Worm (Caenorhabditis elegans) whole organism, L1 larva: ENCODE data around the gene ifg-1.
A peak's percentile ranks its signal among the peaks of the same experiment; 100 is the strongest.

Experiments
- C04F5.9 ChIP-seq: sonication (generic microtip); optimal IDR thresholded peaks from 2 replicates; lab custom pipeline; 2016; ENCODE audit warnings: missing genetic modification characterization, missing compliant biosample characterization
- C16A3.4 ChIP-seq: fragments of 150-350 bp; optimal IDR thresholded peaks from 2 replicates; lab custom pipeline; 2014; ENCODE audit warnings: missing biosample characterization, missing genetic modification characterization
- C34B4.2 ChIP-seq: sonication (generic microtip); optimal IDR thresholded peaks from 2 replicates; lab custom pipeline; 2017; ENCODE audit warnings: mild to moderate bottlenecking, missing genetic modification characterization, missing compliant biosample characterization
- ama-1 ChIP-seq: fragments of 150-350 bp; optimal IDR thresholded peaks from 2 replicates; lab custom pipeline; 2014
- blmp-1 ChIP-seq: fragments of 150-350 bp; optimal IDR thresholded peaks from 2 replicates; lab custom pipeline; 2014; ENCODE audit warnings: missing biosample characterization, missing genetic modification characterization
- ceh-82 ChIP-seq, 3 experiments: fragments of 150-350 bp in 1 of 3; sonication (generic microtip) in 2 of 3; optimal IDR thresholded peaks; 2 replicates each; lab custom pipeline; 2014 to 2017; ENCODE audit warnings: missing biosample characterization in 3 of 3, missing genetic modification characterization in 3 of 3
- ceh-90 ChIP-seq: sonication (generic microtip); optimal IDR thresholded peaks from 2 replicates; lab custom pipeline; 2016; ENCODE audit warnings: missing genetic modification characterization, missing compliant biosample characterization
- ces-1 ChIP-seq: fragments of 150-350 bp; optimal IDR thresholded peaks from 2 replicates; lab custom pipeline; 2014; ENCODE audit warnings: missing biosample characterization, missing genetic modification reagents, missing genetic modification characterization
- dpl-1 ChIP-seq, 3 experiments: fragments of 150-350 bp in 2 of 3; sonication (generic microtip) in 1 of 3; optimal IDR thresholded peaks; 2 replicates each; lab custom pipeline; 2014 to 2017; ENCODE audit warnings: missing biosample characterization in 3 of 3, missing genetic modification characterization in 3 of 3, missing genetic modification reagents in 3 of 3
- efl-3 ChIP-seq: fragments of 200-800 bp; sonication (Bioruptor generic); optimal IDR thresholded peaks from 2 replicates; lab custom pipeline; 2018; ENCODE audit warnings: mild to moderate bottlenecking, missing genetic modification characterization, missing compliant biosample characterization
- egl-13 ChIP-seq: sonication (generic microtip); optimal IDR thresholded peaks from 2 replicates; lab custom pipeline; 2016; ENCODE audit warnings: missing genotype, missing genetic modification reagents, missing genetic modification characterization, missing compliant biosample characterization
- fos-1 ChIP-seq: fragments of 150-350 bp; optimal IDR thresholded peaks from 2 replicates; lab custom pipeline; 2014; ENCODE audit warnings: missing biosample characterization, missing genetic modification characterization
- grh-1 ChIP-seq: fragments of 200-800 bp; sonication (Bioruptor generic); IDR thresholded peaks from 2 replicates; pipeline ENCODE4 v1.3.6; 2022; ENCODE audit warnings: missing genetic modification reagents, missing genetic modification characterization, missing compliant biosample characterization
- hlh-17 ChIP-seq: fragments of 200-800 bp; sonication (Bioruptor generic); optimal IDR thresholded peaks from 2 replicates; lab custom pipeline; 2018; ENCODE audit warnings: missing genetic modification characterization, mild to moderate bottlenecking, missing compliant biosample characterization, moderate library complexity, borderline replicate concordance
- isw-1 ChIP-seq: fragments of 200-800 bp; sonication (Bioruptor generic); IDR thresholded peaks from 2 replicates; pipeline ENCODE4 v1.3.6; 2022; ENCODE audit warnings: missing genetic modification characterization, missing compliant biosample characterization
- lin-14 ChIP-seq: fragments of 200-800 bp; sonication (Bioruptor generic); optimal IDR thresholded peaks from 2 replicates; lab custom pipeline; 2018; ENCODE audit warnings: mild to moderate bottlenecking, missing genetic modification characterization, moderate library complexity, missing compliant biosample characterization
- lir-3 ChIP-seq: sonication (generic microtip); optimal IDR thresholded peaks from 2 replicates; lab custom pipeline; 2016; ENCODE audit warnings: mild to moderate bottlenecking, missing genetic modification characterization, moderate library complexity, missing compliant biosample characterization; ENCODE audit not compliant: poor library complexity
- lsy-2 ChIP-seq, 2 experiments: fragments of 150-350 bp; optimal IDR thresholded peaks; 2 replicates each; lab custom pipeline; 2014; ENCODE audit warnings: missing biosample characterization in 2 of 2, missing genetic modification characterization in 2 of 2
- mab-9 ChIP-seq: fragments of 200-800 bp; sonication (Bioruptor generic); IDR thresholded peaks from 2 replicates; pipeline ENCODE4 v1.3.6; 2022; ENCODE audit warnings: missing genetic modification reagents, missing genetic modification characterization, missing compliant biosample characterization
- mdl-1 ChIP-seq, 2 experiments: fragments of 150-350 bp; optimal IDR thresholded peaks; 2 replicates each; lab custom pipeline; 2014 to 2017; ENCODE audit warnings: missing biosample characterization in 2 of 2, missing genetic modification characterization in 2 of 2, inconsistent platforms in 1 of 2
- mef-2 ChIP-seq: fragments of 150-350 bp; optimal IDR thresholded peaks from 2 replicates; lab custom pipeline; 2014; ENCODE audit warnings: missing biosample characterization, missing genetic modification characterization
- nhr-19 ChIP-seq: fragments of 200-800 bp; sonication (Bioruptor generic); conservative IDR thresholded peaks from 2 replicates; pipeline ENCODE4 v1.3.6; 2022; ENCODE audit warnings: missing genetic modification characterization, missing compliant biosample characterization
- nhr-20 ChIP-seq: sonication (generic microtip); optimal IDR thresholded peaks from 2 replicates; lab custom pipeline; 2016; ENCODE audit warnings: mild to moderate bottlenecking, missing genetic modification characterization, missing compliant biosample characterization
- nhr-237 ChIP-seq: fragments of 150-350 bp; optimal IDR thresholded peaks from 2 replicates; lab custom pipeline; 2014; ENCODE audit warnings: missing biosample characterization, missing genetic modification characterization
- nhr-77 ChIP-seq: fragments of 150-350 bp; optimal IDR thresholded peaks from 2 replicates; lab custom pipeline; 2014; ENCODE audit warnings: missing biosample characterization, missing genetic modification characterization
- nhr-85 ChIP-seq: sonication (generic microtip); peaks from one replicate; lab custom pipeline; 2016; ENCODE audit warnings: missing genetic modification characterization, inconsistent platforms, missing compliant biosample characterization
- nhr-90 ChIP-seq: sonication (generic microtip); optimal IDR thresholded peaks from 2 replicates; lab custom pipeline; 2016; ENCODE audit warnings: mild to moderate bottlenecking, missing genetic modification characterization, missing compliant biosample characterization; ENCODE audit not compliant: poor library complexity
- snpc-4 ChIP-seq: fragments of 150-350 bp; optimal IDR thresholded peaks from 2 replicates; lab custom pipeline; 2014; ENCODE audit warnings: missing biosample characterization, missing genetic modification characterization
- snu-23 ChIP-seq: sonication (generic microtip); optimal IDR thresholded peaks from 2 replicates; lab custom pipeline; 2016; ENCODE audit warnings: missing genetic modification characterization, missing compliant biosample characterization
- sox-4 ChIP-seq: sonication (generic microtip); optimal IDR thresholded peaks from 2 replicates; lab custom pipeline; 2016; ENCODE audit warnings: missing genetic modification characterization, missing compliant biosample characterization
- sptf-1 ChIP-seq: fragments of 150-350 bp; optimal IDR thresholded peaks from 2 replicates; lab custom pipeline; 2014; ENCODE audit warnings: missing biosample characterization, missing genetic modification characterization
- sup-37 ChIP-seq: fragments of 200-800 bp; sonication (Bioruptor generic); optimal IDR thresholded peaks from 2 replicates; lab custom pipeline; 2018; ENCODE audit warnings: mild to moderate bottlenecking, missing genetic modification characterization, missing compliant biosample characterization
- swsn-7 ChIP-seq: sonication (generic microtip); optimal IDR thresholded peaks from 2 replicates; lab custom pipeline; 2016; ENCODE audit warnings: missing genetic modification characterization, missing compliant biosample characterization
- unc-130 ChIP-seq: fragments of 150-350 bp; optimal IDR thresholded peaks from 2 replicates; lab custom pipeline; 2017; ENCODE audit warnings: missing biosample characterization, missing genetic modification characterization, inconsistent platforms
- unc-30 ChIP-seq: sonication (generic microtip); optimal IDR thresholded peaks from 2 replicates; lab custom pipeline; 2017; ENCODE audit warnings: missing biosample characterization, missing genetic modification characterization
- unc-98 ChIP-seq: fragments of 200-800 bp; sonication (Bioruptor generic); IDR thresholded peaks from 2 replicates; pipeline ENCODE4 v1.3.6; 2022; ENCODE audit warnings: missing genetic modification characterization, missing compliant biosample characterization
- xbp-1 ChIP-seq: sonication (generic microtip); optimal IDR thresholded peaks from 2 replicates; lab custom pipeline; 2016; ENCODE audit warnings: missing genetic modification characterization, missing compliant biosample characterization
- zip-4 ChIP-seq: fragments of 200-800 bp; sonication (Bioruptor generic); optimal IDR thresholded peaks from 2 replicates; lab custom pipeline; 2018; ENCODE audit warnings: mild to moderate bottlenecking, missing genetic modification characterization, moderate library complexity, missing compliant biosample characterization
- ztf-11 ChIP-seq, 2 experiments: sonication (generic microtip); optimal IDR thresholded peaks; 2 replicates each; lab custom pipeline; 2016 to 2017; ENCODE audit warnings: missing genetic modification characterization in 2 of 2, missing biosample characterization in 1 of 2, missing compliant biosample characterization in 1 of 2
- ztf-4 ChIP-seq: fragments of 150-350 bp; optimal IDR thresholded peaks from 2 replicates; lab custom pipeline; 2014; ENCODE audit warnings: missing biosample characterization, missing genetic modification characterization

ifg-1 gene

DNA sequence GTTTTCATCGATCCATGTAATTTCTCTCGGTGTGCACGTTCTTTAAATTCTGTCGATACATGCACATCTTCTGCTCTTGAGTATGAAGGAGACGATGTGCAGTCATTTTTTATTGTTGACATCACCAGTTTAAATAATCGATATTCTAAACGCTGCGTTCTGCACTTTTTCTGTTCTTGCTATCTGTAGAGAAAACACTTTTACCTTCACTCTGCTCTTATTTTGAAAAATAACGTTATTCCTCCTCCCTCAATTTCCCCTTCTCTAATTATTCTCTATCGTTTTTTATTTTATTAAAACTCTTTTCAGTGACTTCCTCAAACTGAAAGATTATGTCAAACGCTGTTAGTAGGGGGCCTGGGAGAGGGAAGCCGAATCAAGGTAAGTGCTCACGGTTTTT, at the start of gene ifg-1:
TSS of gene ifg-1 (plus strand) at position 301 of the 400 bp plus-strand sequence.
- TF ChIP-seq egl-13 (tag; lab: Kevin White, UChicago), result no peak
- no peak for TF ChIP-seq sptf-1 (tag; lab: Kevin White, UChicago)
- no peak for TF ChIP-seq ceh-90
- TF ChIP-seq mab-9 (GFP tag; lab: Robert Waterston, UW), result no peak
- no peak for TF ChIP-seq snpc-4 (tag; lab: Kevin White, UChicago)
- TF ChIP-seq nhr-85 (tag; lab: Kevin White, UChicago), result no peak
- no peak for TF ChIP-seq fos-1 (tag; lab: Kevin White, UChicago)
- TF ChIP-seq grh-1 (GFP tag; lab: Robert Waterston, UW), result no peak
- no peak for TF ChIP-seq nhr-77 (tag; lab: Kevin White, UChicago)
- no peak for TF ChIP-seq lsy-2 (tag; optimal IDR thresholded peaks at IDR 0.05; lab: Kevin White, UChicago)
- no peak for TF ChIP-seq nhr-20
- TF ChIP-seq mdl-1 (tag; optimal IDR thresholded peaks at IDR 0.05; lab: Kevin White, UChicago), result no peak
- TF ChIP-seq ama-1, result no peak
- no peak for TF ChIP-seq dpl-1 (GFP tag; optimal IDR thresholded peaks at IDR 0.05; lab: Kevin White, UChicago)
- no peak for TF ChIP-seq nhr-90 (tag; lab: Kevin White, UChicago)
- TF ChIP-seq blmp-1 (tag; lab: Kevin White, UChicago), result no peak
- TF ChIP-seq unc-130 (tag; lab: Kevin White, UChicago), result no peak
- no peak for TF ChIP-seq efl-3 (GFP tag; lab: Kevin White, UChicago)
- no peak for TF ChIP-seq sox-4 (tag; lab: Kevin White, UChicago)
- no peak for TF ChIP-seq hlh-17 (GFP tag; lab: Kevin White, UChicago)
- TF ChIP-seq, all 84 proteins: peak for 0

DNA sequence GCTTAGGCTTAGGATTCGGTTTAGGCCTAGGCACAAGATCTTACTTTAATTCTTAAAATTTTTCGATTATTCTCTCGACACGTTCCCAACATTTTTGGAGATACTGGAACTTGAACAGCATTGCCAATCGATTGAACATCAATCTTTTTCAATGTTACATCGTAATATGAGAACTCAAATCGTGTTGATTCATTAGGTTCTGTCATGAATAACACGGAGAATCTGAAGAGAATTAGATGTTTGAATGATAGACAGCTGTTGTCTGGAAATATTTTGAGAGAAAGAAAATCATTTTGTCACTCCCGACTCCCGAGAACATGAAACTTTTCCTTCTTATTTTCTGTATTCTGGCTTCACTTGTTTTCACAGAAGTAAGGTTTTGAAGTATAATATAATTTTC, 47.7 kb upstream of the ifg-1 start, which contains the start of gene T05C12.15:
TSS of gene T05C12.15 (plus strand) at position 301 of the 400 bp plus-strand sequence.
- TF ChIP-seq ztf-4 (tag; lab: Kevin White, UChicago), result no peak
- TF ChIP-seq C16A3.4 (tag; lab: Kevin White, UChicago), result no peak
- no peak for TF ChIP-seq sox-4 (tag; lab: Kevin White, UChicago)
- TF ChIP-seq nhr-19 (GFP tag; lab: Robert Waterston, UW), result no peak
- no peak for TF ChIP-seq snpc-4 (tag; lab: Kevin White, UChicago)
- TF ChIP-seq C34B4.2 (tag; lab: Kevin White, UChicago), result no peak
- TF ChIP-seq ztf-11 (tag; optimal IDR thresholded peaks at IDR 0.05; lab: Kevin White, UChicago), result no peak
- TF ChIP-seq nhr-237 (tag; lab: Kevin White, UChicago), result no peak
- TF ChIP-seq unc-98 (GFP tag; lab: Robert Waterston, UW), result no peak

DNA sequence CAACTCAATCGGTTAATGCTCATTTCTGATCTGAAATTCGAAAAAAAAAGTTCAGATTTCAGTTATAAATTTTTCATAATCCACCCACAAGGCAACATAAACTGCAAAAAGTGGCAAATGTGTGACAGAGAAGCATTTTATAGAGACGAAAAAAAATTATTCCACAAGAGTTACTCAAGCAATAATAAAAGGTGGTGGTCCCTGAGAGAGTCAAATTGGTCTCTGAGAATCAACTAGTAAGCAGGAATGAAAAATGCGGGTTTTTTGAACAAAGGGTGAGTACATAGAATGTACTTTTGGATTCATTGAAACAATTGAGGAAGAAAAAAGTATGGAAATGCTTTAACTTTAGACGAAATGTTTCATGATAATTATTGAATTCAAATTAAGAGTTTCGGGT, 46.6 kb upstream of the ifg-1 start, which contains the start of gene T05C12.11:
TSS of gene T05C12.11 (minus strand) at position 101 of the 400 bp plus-strand sequence.
- no peak for TF ChIP-seq mef-2 (tag; lab: Kevin White, UChicago)
- peak; percentile 17 for TF ChIP-seq lin-14 (GFP tag; lab: Kevin White, UChicago)
- no peak for TF ChIP-seq ces-1

DNA sequence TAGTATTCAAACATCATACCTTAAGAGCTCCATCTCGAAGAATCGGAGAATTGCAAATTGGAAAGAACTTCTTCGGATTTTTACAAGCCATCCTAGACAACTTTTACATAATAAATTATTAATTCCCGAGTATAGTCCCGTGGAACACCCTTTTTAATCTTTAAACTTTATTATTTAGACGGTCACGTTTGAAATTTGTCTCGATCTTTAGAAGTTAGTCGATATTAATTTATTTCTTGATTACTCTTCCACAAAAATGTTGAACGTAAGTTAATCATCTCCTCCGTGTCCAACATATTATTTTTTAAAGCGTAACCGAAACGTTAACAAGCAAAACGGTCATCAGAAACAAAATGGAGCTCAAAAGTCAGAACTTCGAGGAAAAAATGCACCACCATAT, 43.6 kb upstream of the ifg-1 start, which contains the start of the genes decr-1.3 and T05C12.1:
TSS of gene decr-1.3 (minus strand) at position 101 of the 400 bp plus-strand sequence.
TSS of gene T05C12.1 (plus strand) at position 232 of the 400 bp plus-strand sequence.
- no peak for TF ChIP-seq unc-30
- TF ChIP-seq snpc-4 (tag; lab: Kevin White, UChicago), result no peak
- TF ChIP-seq egl-13 (tag; lab: Kevin White, UChicago), result no peak
- TF ChIP-seq snu-23 (GFP tag; lab: Kevin White, UChicago), result no peak
- no peak for TF ChIP-seq C04F5.9
- TF ChIP-seq nhr-20, result no peak
- TF ChIP-seq ceh-82 (tag; optimal IDR thresholded peaks at IDR 0.05; lab: Kevin White, UChicago), result no peak
- no peak for TF ChIP-seq ceh-90
- TF ChIP-seq lsy-2 (tag; optimal IDR thresholded peaks at IDR 0.05; lab: Kevin White, UChicago), result no peak
- no peak for TF ChIP-seq zip-4
- TF ChIP-seq swsn-7 (tag; lab: Kevin White, UChicago), result no peak
- no peak for TF ChIP-seq lir-3 (tag; lab: Kevin White, UChicago)
- no peak for TF ChIP-seq xbp-1 (tag; lab: Kevin White, UChicago)
- no peak for TF ChIP-seq sup-37 (GFP tag; lab: Kevin White, UChicago)
- no peak for TF ChIP-seq C34B4.2 (tag; lab: Kevin White, UChicago)
- no peak for TF ChIP-seq isw-1
- no peak for TF ChIP-seq grh-1 (GFP tag; lab: Robert Waterston, UW)
- TF ChIP-seq, all 84 proteins: peak for 0
